Worm (Caenorhabditis elegans) whole organism, L4 larva: ENCODE results near the gene dct-18.

Source experiments
- daf-19 ChIP-seq: fragments of 200-800 bp; sonication (Bioruptor generic); conservative IDR thresholded peaks from 2 replicates; pipeline ENCODE4 v1.3.6; 2022; ENCODE audit warnings: missing genetic modification characterization, missing compliant biosample characterization
- lsy-2 ChIP-seq, 2 experiments: fragments of 150-350 bp in 1 of 2; sonication (generic microtip) in 1 of 2; optimal IDR thresholded peaks; 2 replicates each; lab custom pipeline; 2014 to 2017; ENCODE audit warnings: missing biosample characterization in 2 of 2, missing genetic modification characterization in 2 of 2
- nhr-41 ChIP-seq: fragments of 200-800 bp; sonication (Bioruptor generic); IDR thresholded peaks from 2 replicates; pipeline ENCODE4 v1.3.6; 2022; ENCODE audit warnings: missing genetic modification reagents, missing genetic modification characterization, missing compliant biosample characterization
- snpc-4 ChIP-seq: fragments of 150-350 bp; optimal IDR thresholded peaks from 2 replicates; lab custom pipeline; 2014; ENCODE audit warnings: missing biosample characterization, missing genetic modification characterization
- tag-97 ChIP-seq: fragments of 200-800 bp; sonication (Bioruptor generic); IDR thresholded peaks from 2 replicates; pipeline ENCODE4 v1.3.6; 2022; ENCODE audit warnings: missing genetic modification characterization, missing compliant biosample characterization
- unc-39 ChIP-seq: sonication (generic microtip); optimal IDR thresholded peaks from 2 replicates; lab custom pipeline; 2017; ENCODE audit warnings: missing biosample characterization, missing genetic modification characterization
- vab-7 ChIP-seq: fragments of 200-800 bp; sonication (Bioruptor generic); IDR thresholded peaks from 2 replicates; pipeline ENCODE4 v1.3.6; 2022; ENCODE audit warnings: missing genetic modification reagents, missing genetic modification characterization, missing compliant biosample characterization
- zag-1 ChIP-seq: fragments of 150-350 bp; optimal IDR thresholded peaks from 2 replicates; lab custom pipeline; 2014; ENCODE audit warnings: missing biosample characterization, missing genetic modification characterization
- ztf-11 ChIP-seq: fragments of 150-350 bp; optimal IDR thresholded peaks from 2 replicates; lab custom pipeline; 2014; ENCODE audit warnings: missing biosample characterization, missing genetic modification characterization

DNA sequence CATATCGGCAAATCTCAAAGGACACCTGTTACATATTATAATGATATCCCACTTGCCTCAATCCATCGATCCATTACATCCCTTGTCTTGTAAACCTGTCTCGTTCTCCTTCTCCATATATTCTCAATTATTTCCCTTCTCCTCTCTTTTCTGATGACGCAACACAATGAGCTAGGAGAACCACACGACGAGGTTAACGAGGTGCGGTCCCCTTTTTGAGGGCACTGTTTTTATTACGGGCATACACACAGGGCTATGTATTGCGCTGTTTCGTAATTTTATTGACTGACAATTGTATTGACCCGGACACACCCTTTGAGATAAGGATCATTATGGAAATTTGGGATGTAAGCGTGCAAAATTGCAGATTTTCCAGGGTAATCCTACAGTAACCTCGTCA, 47.0 kb downstream of the dct-18 start:
- TF ChIP-seq vab-7 (GFP tag; lab: Robert Waterston, UW), result no peak
- no peak for TF ChIP-seq ztf-11 (tag; lab: Kevin White, UChicago)
- TF ChIP-seq daf-19 (GFP tag; lab: Robert Waterston, UW), result no peak
- TF ChIP-seq unc-39, result no peak
- TF ChIP-seq lsy-2 (tag; optimal IDR thresholded peaks at IDR 0.05; lab: Kevin White, UChicago), result no peak
- no peak for TF ChIP-seq snpc-4 (tag; lab: Kevin White, UChicago)
- no peak for TF ChIP-seq nhr-41 (GFP tag; lab: Robert Waterston, UW)
- TF ChIP-seq zag-1, result no peak
- TF ChIP-seq tag-97 (GFP tag; lab: Robert Waterston, UW), result no peak
